Worm (Caenorhabditis elegans): ENCODE results near the gene srh-179.

DNA sequence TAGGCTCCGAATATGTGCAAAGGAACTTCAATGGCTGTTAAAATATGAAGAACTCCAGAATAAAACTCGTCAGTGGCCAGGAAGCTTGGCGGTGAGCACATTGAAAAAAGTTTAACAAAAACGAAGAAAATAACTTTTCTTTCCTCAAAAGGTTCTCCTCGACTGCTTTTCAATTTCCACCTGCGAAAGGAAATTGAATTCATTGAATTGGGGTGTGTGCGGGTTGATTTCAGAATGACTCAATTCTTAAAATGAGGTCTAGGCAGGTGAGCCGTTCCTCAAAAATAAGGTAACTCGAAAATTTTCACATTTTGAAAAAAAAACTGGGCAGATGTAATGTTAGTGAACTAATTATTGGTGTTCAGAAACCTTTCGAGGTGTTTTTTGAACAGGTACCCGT lies 2.8 kb upstream of the srh-179 start, which contains the start of gene srh-182:
- TF ChIP-seq ama-1 (optimal IDR thresholded peaks at IDR 0.05): no peak
- no peak for TF ChIP-seq hmbx-1 (tag; optimal IDR thresholded peaks at IDR 0.05)
- TF ChIP-seq hmg-4 (GFP tag; optimal IDR thresholded peaks at IDR 0.05): no peak
- TF ChIP-seq sea-1 (GFP tag; conservative IDR thresholded peaks at IDR 0.05): no peak
- TF ChIP-seq hnd-1 (tag; optimal IDR thresholded peaks at IDR 0.05): no peak
